Worm (Caenorhabditis elegans): Measurements from ENCODE around the gene Y69H2.7.

ce11 chrV:18731579-18732041 is 41.8 kb downstream of the Y69H2.7 start, which contains the start of the genes asp-18 and scl-19:
- TF ChIP-seq ztf-11 (tag; optimal IDR thresholded peaks at IDR 0.05), result no peak
- TF ChIP-seq nhr-76 (tag; optimal IDR thresholded peaks at IDR 0.05), result no peak
- TF ChIP-seq ceh-9 (tag; optimal IDR thresholded peaks at IDR 0.05), result no peak
- TF ChIP-seq fos-1 (tag; optimal IDR thresholded peaks at IDR 0.05), result no peak
- TF ChIP-seq nhr-237 (tag; optimal IDR thresholded peaks at IDR 0.05), result no peak
- no peak for TF ChIP-seq zag-1 (tag; optimal IDR thresholded peaks at IDR 0.05)
- no peak for TF ChIP-seq nhr-23 (tag; optimal IDR thresholded peaks at IDR 0.05)
- TF ChIP-seq elt-1 (tag; optimal IDR thresholded peaks at IDR 0.05), result no peak
- no peak for TF ChIP-seq fkh-2 (tag; optimal IDR thresholded peaks at IDR 0.05)

Measured in whole organism, L3 larva.